Fruit fly (Drosophila melanogaster) whole organism, pupa: ENCODE data around the gene CG46281.
A peak's percentile ranks its signal among the peaks of the same experiment; 100 is the strongest.

ENCODE experiments used
- CG10348 ChIP-seq: fragments of 200-800 bp; sonication (Bioruptor generic); IDR thresholded peaks from 2 replicates; pipeline ENCODE4 v1.3.6; 2022; ENCODE audit warnings: missing biosample characterization, missing genetic modification characterization
- CG12605 ChIP-seq: fragments of 200-800 bp; sonication (Bioruptor generic); IDR thresholded peaks from 2 replicates; pipeline ENCODE4 v1.3.6; 2022; ENCODE audit warnings: missing biosample characterization, missing genetic modification characterization
- CG13204 ChIP-seq: fragments of 200-800 bp; sonication (Bioruptor generic); optimal IDR thresholded peaks from 2 replicates; lab custom pipeline; 2018; ENCODE audit warnings: missing biosample characterization, mild to moderate bottlenecking, missing genetic modification characterization, moderate library complexity
- CG14655 ChIP-seq: fragments of 200-800 bp; sonication (Bioruptor generic); optimal IDR thresholded peaks from 3 replicates; lab custom pipeline; 2017; ENCODE audit warnings: mild to moderate bottlenecking, missing biosample characterization, missing genetic modification reagents, missing genetic modification characterization
- CG15710 ChIP-seq: fragments of 200-800 bp; sonication (Bioruptor generic); optimal IDR thresholded peaks from 2 replicates; lab custom pipeline; 2018; ENCODE audit warnings: missing biosample characterization, mild to moderate bottlenecking, missing genetic modification characterization, moderate library complexity
- CG17806 ChIP-seq: fragments of 200-800 bp; sonication (Bioruptor generic); optimal IDR thresholded peaks from 2 replicates; lab custom pipeline; 2018; ENCODE audit warnings: missing biosample characterization, mild to moderate bottlenecking, missing genetic modification characterization, moderate library complexity
- CG32121 ChIP-seq: fragments of 200-800 bp; sonication (Bioruptor generic); IDR thresholded peaks from 2 replicates; pipeline ENCODE4 v1.3.6; 2022; ENCODE audit warnings: missing biosample characterization, missing genetic modification characterization
- CG34367 ChIP-seq: fragments of 200-800 bp; sonication (Bioruptor generic); optimal IDR thresholded peaks from 2 replicates; lab custom pipeline; 2018; ENCODE audit warnings: missing biosample characterization, mild to moderate bottlenecking, missing genetic modification characterization
- CG4496 ChIP-seq: fragments of 200-800 bp; sonication (Bioruptor generic); IDR thresholded peaks from 3 replicates; pipeline ENCODE4 v1.3.6; 2022; ENCODE audit warnings: missing biosample characterization, missing genetic modification characterization
- CG8159 ChIP-seq: fragments of 200-800 bp; sonication (Bioruptor generic); optimal IDR thresholded peaks from 3 replicates; lab custom pipeline; 2018; ENCODE audit warnings: missing biosample characterization, mild to moderate bottlenecking, missing genetic modification characterization, moderate library complexity
- CG8301 ChIP-seq: fragments of 200-800 bp; sonication (Bioruptor generic); optimal IDR thresholded peaks from 2 replicates; lab custom pipeline; 2018; ENCODE audit warnings: missing biosample characterization, mild to moderate bottlenecking, missing genetic modification characterization
- CG9948 ChIP-seq: fragments of 200-800 bp; sonication (Bioruptor generic); optimal IDR thresholded peaks from 2 replicates; lab custom pipeline; 2018; ENCODE audit warnings: missing biosample characterization, mild to moderate bottlenecking, missing genetic modification characterization, moderate library complexity
- D1 ChIP-seq: fragments of 200-800 bp; sonication (Bioruptor generic); optimal IDR thresholded peaks from 2 replicates; lab custom pipeline; 2018; ENCODE audit warnings: missing biosample characterization, mild to moderate bottlenecking, missing genetic modification characterization, moderate library complexity
- EcR ChIP-seq: fragments of 200-800 bp; sonication (Bioruptor generic); optimal IDR thresholded peaks from 3 replicates; lab custom pipeline; 2019; ENCODE audit warnings: missing biosample characterization, missing genetic modification characterization, mild to moderate bottlenecking, moderate library complexity, missing genetic modification reagents
- Ets98B ChIP-seq: fragments of 200-800 bp; sonication (Bioruptor generic); IDR thresholded peaks from 2 replicates; pipeline ENCODE4 v1.3.6; 2022; ENCODE audit warnings: missing biosample characterization, missing genetic modification characterization
- Pif1A ChIP-seq: fragments of 200-800 bp; sonication (Bioruptor generic); optimal IDR thresholded peaks from 3 replicates; lab custom pipeline; 2016; ENCODE audit warnings: missing biosample characterization, missing genetic modification characterization
- Pif1B ChIP-seq: fragments of 200-800 bp; sonication (Bioruptor generic); optimal IDR thresholded peaks from 3 replicates; lab custom pipeline; 2016; ENCODE audit warnings: missing biosample characterization, missing genetic modification characterization
- Snoo ChIP-seq: fragments of 200-800 bp; sonication (Bioruptor generic); optimal IDR thresholded peaks from 3 replicates; lab custom pipeline; 2017; ENCODE audit warnings: missing biosample characterization, mild to moderate bottlenecking, missing genetic modification characterization, inconsistent platforms
- fd96Ca ChIP-seq: fragments of 200-800 bp; sonication (Bioruptor generic); IDR thresholded peaks from 3 replicates; pipeline ENCODE4 v1.3.6; 2022; ENCODE audit warnings: missing biosample characterization, missing genetic modification characterization
- gl ChIP-seq: fragments of 200-800 bp; sonication (Bioruptor generic); optimal IDR thresholded peaks from 2 replicates; lab custom pipeline; 2018; ENCODE audit warnings: missing biosample characterization, mild to moderate bottlenecking, missing genetic modification characterization
- rn ChIP-seq: fragments of 200-800 bp; sonication (Bioruptor generic); IDR thresholded peaks from 2 replicates; pipeline ENCODE4 v1.3.6; 2022; ENCODE audit warnings: missing biosample characterization, missing genetic modification characterization

CG46281 gene

DNA sequence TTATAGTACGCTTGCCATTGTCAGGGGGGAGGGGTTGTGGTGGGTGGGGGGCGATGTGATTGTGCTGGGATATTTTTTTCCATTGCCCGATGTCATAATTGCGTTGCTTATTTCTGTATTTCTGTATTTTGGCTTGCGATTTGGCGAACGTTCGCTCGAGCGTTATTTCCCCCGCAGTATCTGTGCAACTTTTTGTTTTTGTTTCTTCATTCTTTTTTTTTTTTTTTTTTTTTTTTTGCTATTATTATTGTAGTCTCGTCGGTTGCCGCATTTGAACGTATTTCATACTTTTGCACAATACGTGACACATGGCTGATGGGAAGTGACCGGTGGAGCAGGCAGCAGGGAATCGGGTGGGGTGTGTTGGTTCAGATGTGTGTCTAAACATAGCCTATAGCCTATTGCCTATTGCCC, 12.5 kb downstream of the CG46281 start:
- peak; percentile 59; the same call in 1 of the 2 replicates for TF ChIP-seq Ets98B
- no peak for TF ChIP-seq fd96Ca (GFP tag; lab: Robert Waterston, UW)
- TF ChIP-seq CG32121 (GFP tag; lab: Robert Waterston, UW), result peak; percentile 50; the same call in 1 of the 2 replicates
- TF ChIP-seq CG10348, result no peak
- TF ChIP-seq CG17806, result no peak
- TF ChIP-seq CG9948 (tag; lab: Kevin White, UChicago), result no peak
- TF ChIP-seq EcR (GFP tag; lab: Kevin White, UChicago), result no peak
- no peak for TF ChIP-seq Pif1A
- no peak for TF ChIP-seq CG8159 (tag; lab: Kevin White, UChicago)
- peak; percentile 78 for TF ChIP-seq CG12605 (GFP tag; lab: Robert Waterston, UW)
- TF ChIP-seq Pif1B (GFP tag; lab: Kevin White, UChicago), result no peak
- TF ChIP-seq CG13204 (GFP tag; lab: Kevin White, UChicago), result no peak
- TF ChIP-seq rn, result no peak; the same call in 1 of the 2 replicates
- no peak for TF ChIP-seq Snoo
- no peak for TF ChIP-seq CG14655 (GFP tag; lab: Kevin White, UChicago)
- no peak for TF ChIP-seq CG34367 (tag; lab: Kevin White, UChicago)

DNA sequence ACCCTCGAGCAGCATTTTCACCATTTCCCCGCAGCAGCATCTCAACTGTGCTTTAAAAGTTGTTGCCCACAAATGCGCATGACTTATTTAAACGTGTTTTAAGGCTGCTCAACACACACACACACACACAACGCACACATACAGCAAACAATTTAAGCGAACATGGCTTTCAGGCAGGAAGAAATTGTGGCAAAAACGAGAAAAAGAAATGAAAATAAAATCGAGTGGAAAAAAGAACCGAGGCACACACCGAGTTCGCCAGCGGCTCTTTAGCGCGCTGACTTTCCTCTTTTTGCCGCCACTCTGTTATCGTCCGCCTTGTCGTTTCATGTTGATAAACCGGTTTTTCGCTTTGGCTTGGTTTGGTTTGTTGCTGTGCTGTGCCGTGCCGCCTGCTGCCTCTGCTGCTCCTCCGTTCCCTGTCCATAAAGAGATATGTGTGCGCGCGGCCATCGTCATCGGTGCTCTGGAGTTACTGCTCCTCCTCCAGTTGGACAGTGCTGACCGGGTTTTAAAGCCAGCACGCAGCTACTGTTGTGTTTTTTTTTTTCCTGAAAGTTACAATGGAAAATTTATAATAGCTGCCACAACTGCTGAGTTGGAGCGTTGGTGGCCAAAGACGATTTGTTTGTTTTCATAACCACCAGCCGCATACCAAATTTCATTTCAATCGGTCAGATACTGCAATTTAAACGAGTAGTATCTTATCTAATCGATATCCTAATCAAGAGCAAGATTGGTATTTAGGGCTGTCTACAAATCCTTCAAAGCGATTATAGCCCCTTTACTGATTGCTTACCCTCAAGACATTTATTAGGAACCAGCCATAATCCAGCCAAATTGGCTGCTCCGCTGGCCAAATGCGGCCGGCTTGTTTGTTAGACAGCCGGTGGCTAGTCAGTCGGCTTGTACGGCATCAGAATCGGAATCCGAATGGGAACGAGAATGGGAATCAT, 14.0 kb downstream of the CG46281 start:
- TF ChIP-seq Ets98B (0 out of 2 replicates have a peak, but pooled peaks have one; percentile 17), CG15710 (tag; lab: Kevin White, UChicago) (no peak), CG13204 (GFP tag; lab: Kevin White, UChicago) (peak; percentile 94), CG17806 (no peak), CG12605 (GFP tag; lab: Robert Waterston, UW) (peak; percentile 47; the same call in 1 of the 2 replicates), CG4496 (GFP tag; lab: Robert Waterston, UW) (peak; percentile 67; the same call in 2 of the 3 replicates), Snoo (no peak), CG8159 (tag; lab: Kevin White, UChicago) (peak; percentile 5), gl (tag; lab: Kevin White, UChicago) (peak; percentile 71), CG14655 (GFP tag; lab: Kevin White, UChicago) (peak; percentile 26), CG8301 (tag; lab: Kevin White, UChicago) (peak; percentile 2), CG32121 (GFP tag; lab: Robert Waterston, UW) (peak; percentile 38; the same call in 1 of the 2 replicates), Pif1A (no peak), CG34367 (tag; lab: Kevin White, UChicago) (peak; percentile 1), EcR (GFP tag; lab: Kevin White, UChicago) (peak; percentile 85)

dm6 chr3R:13015402-13015801, 14.7 kb downstream of the CG46281 start:
- TF ChIP-seq fd96Ca (GFP tag; lab: Robert Waterston, UW) (no peak), CG4496 (GFP tag; lab: Robert Waterston, UW) (peak; percentile 10; the same call in 1 of the 3 replicates), CG34367 (tag; lab: Kevin White, UChicago) (no peak)
- TF ChIP-seq, all 21 proteins: peak for 1

DNA sequence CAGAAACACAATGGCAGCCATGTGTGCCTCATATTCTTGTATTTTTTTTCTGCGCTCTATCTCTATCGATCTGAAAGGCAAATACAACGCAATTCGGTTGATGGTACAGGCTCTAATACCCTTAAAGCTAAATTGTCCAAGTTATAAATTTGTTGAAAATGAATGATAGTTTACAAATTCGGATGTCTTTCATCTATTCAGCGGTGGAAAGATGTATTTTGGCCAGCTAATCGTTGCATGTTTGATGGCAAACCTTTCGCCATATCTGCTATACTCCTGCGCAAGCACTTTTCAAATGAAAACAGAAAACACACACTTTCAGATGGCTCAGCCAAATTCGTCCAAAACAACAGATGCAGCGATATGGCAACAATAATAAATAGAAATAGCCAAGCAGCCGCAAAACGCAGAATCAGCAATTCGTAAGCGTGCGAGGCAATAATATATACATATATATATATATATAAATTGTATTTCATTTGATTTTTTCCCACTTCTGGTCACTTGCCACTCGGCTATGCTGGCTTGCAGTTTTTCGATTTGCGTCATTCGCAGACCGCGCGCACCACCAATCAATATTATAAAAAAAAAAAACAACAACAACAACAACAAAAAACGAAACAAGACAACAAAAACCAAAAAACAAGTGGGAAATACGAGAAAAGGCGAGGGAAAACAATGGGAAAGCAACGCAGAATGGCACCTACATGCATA, 15.8 kb downstream of the CG46281 start:
- 0 out of 2 replicates have a peak, but pooled peaks have one; percentile 30 for TF ChIP-seq rn
- TF ChIP-seq Ets98B, result peak; percentile 34
- no peak for TF ChIP-seq CG8301 (tag; lab: Kevin White, UChicago)
- TF ChIP-seq CG10348, result no peak
- no peak for TF ChIP-seq Pif1A
- peak; percentile 22 for TF ChIP-seq CG14655 (GFP tag; lab: Kevin White, UChicago)
- no peak for TF ChIP-seq CG9948 (tag; lab: Kevin White, UChicago)
- peak; percentile 54; the same call in 1 of the 2 replicates for TF ChIP-seq CG32121 (GFP tag; lab: Robert Waterston, UW)
- TF ChIP-seq CG15710 (tag; lab: Kevin White, UChicago), result no peak
- no peak for TF ChIP-seq CG8159 (tag; lab: Kevin White, UChicago)
- TF ChIP-seq D1, result no peak
- TF ChIP-seq CG12605 (GFP tag; lab: Robert Waterston, UW), result 0 out of 2 replicates have a peak, but pooled peaks have one; percentile 9
- peak; percentile 58 for TF ChIP-seq CG4496 (GFP tag; lab: Robert Waterston, UW)
- no peak for TF ChIP-seq EcR (GFP tag; lab: Kevin White, UChicago)
- peak; percentile 48; the same call in 2 of the 3 replicates for TF ChIP-seq fd96Ca (GFP tag; lab: Robert Waterston, UW)

- TF ChIP-seq CG4496 (GFP tag; lab: Robert Waterston, UW) (0 out of 3 replicates have a peak, but pooled peaks have one; percentile 16), CG8301 (tag; lab: Kevin White, UChicago) (no peak), fd96Ca (GFP tag; lab: Robert Waterston, UW) (peak; percentile 32; the same call in 1 of the 3 replicates), Ets98B (no peak), CG12605 (GFP tag; lab: Robert Waterston, UW) (peak; percentile 18; the same call in 1 of the 2 replicates), CG14655 (GFP tag; lab: Kevin White, UChicago) (no peak), CG10348 (no peak), CG32121 (GFP tag; lab: Robert Waterston, UW) (0 out of 2 replicates have a peak, but pooled peaks have one; percentile 14), CG13204 (GFP tag; lab: Kevin White, UChicago) (peak; percentile 70), gl (tag; lab: Kevin White, UChicago) (no peak), CG15710 (tag; lab: Kevin White, UChicago) (no peak), CG9948 (tag; lab: Kevin White, UChicago) (no peak), CG17806 (no peak), D1 (no peak), CG8159 (tag; lab: Kevin White, UChicago) (no peak), EcR (GFP tag; lab: Kevin White, UChicago) (no peak), Snoo (no peak)
- TF ChIP-seq, all 21 proteins: peak for 5
These were observed 17.1 kb downstream of the CG46281 start for dm6 chr3R:13012990-13013389.
